Worm (Caenorhabditis elegans): ENCODE results near the gene K11G12.6.

DNA sequence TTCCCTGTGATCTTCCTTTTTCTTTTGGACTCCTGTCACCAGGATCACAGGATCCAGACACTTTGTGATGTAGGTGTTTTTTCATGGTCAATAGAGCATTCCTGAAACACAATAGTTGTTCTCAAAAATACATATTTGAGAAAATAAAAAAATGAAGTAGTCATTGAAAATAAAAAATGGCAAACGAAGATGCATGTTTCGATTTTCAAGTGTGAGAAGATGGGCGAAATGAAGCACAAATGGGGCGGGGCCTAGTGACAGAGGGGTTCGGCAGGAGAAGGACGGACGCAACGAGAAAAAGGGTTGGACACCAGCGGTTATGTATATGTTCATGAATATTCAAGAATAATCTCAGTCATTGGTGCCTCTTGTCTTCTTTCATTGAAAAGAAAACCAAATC is 39.5 kb downstream of the K11G12.6 start, which contains the start of gene F38B6.6:
- TF ChIP-seq nhr-77 (tag; optimal IDR thresholded peaks at IDR 0.05) (no peak), nhr-11 (tag; optimal IDR thresholded peaks at IDR 0.05) (no peak), ztf-4 (tag; optimal IDR thresholded peaks at IDR 0.05) (no peak), aly-2 (tag; optimal IDR thresholded peaks at IDR 0.05) (no peak), nhr-237 (tag; optimal IDR thresholded peaks at IDR 0.05) (no peak), ama-1 (optimal IDR thresholded peaks at IDR 0.05) (no peak), nhr-76 (tag; optimal IDR thresholded peaks at IDR 0.05) (no peak)
